Worm (Caenorhabditis elegans) whole organism, young adult: ENCODE measurements around the gene C47A4.3.

Experiments used
- F10E7.11 ChIP-seq: sonication (generic microtip); optimal IDR thresholded peaks from 2 replicates; lab custom pipeline; 2017; ENCODE audit warnings: mild to moderate bottlenecking, missing genetic modification characterization, moderate library complexity, missing compliant biosample characterization
- F49E8.2 ChIP-seq: sonication (generic microtip); optimal IDR thresholded peaks from 3 replicates; lab custom pipeline; 2017; ENCODE audit warnings: missing genetic modification characterization, mild to moderate bottlenecking, missing compliant biosample characterization, antibody characterized with exemption, moderate library complexity; ENCODE audit not compliant: insufficient read depth
- F55B11.4 ChIP-seq: sonication (generic microtip); optimal IDR thresholded peaks from 2 replicates; lab custom pipeline; 2016; ENCODE audit warnings: missing compliant biosample characterization, missing genetic modification characterization, borderline replicate concordance; ENCODE audit not compliant: insufficient read depth
- F57A8.1 ChIP-seq: fragments of 200-800 bp; sonication (Bioruptor generic); optimal IDR thresholded peaks from 2 replicates; lab custom pipeline; 2018; ENCODE audit warnings: mild to moderate bottlenecking, missing genetic modification characterization, moderate library complexity, missing compliant biosample characterization
- T26A5.8 ChIP-seq: sonication (generic microtip); optimal IDR thresholded peaks from 2 replicates; lab custom pipeline; 2016; ENCODE audit warnings: missing genetic modification characterization, missing compliant biosample characterization
- ama-1 ChIP-seq, 3 experiments: fragments of 150-350 bp in 1 of 3; sonication (generic microtip) in 2 of 3; optimal IDR thresholded peaks; 2 replicates each; lab custom pipeline; 2014 to 2018; ENCODE audit warnings: missing biosample characterization in 2 of 3, missing genetic modification characterization in 2 of 3, missing genetic modification reagents in 2 of 3
- cebp-2 ChIP-seq: fragments of 200-800 bp; sonication (Bioruptor generic); IDR thresholded peaks from 2 replicates; pipeline ENCODE4 v1.3.6; 2022; ENCODE audit warnings: missing genetic modification characterization, missing compliant biosample characterization
- ceh-100 ChIP-seq: fragments of 200-800 bp; sonication (Bioruptor generic); IDR thresholded peaks from 2 replicates; pipeline ENCODE4 v1.3.6; 2022; ENCODE audit warnings: missing genetic modification reagents, missing genetic modification characterization, missing compliant biosample characterization
- ceh-27 ChIP-seq: fragments of 200-800 bp; sonication (Bioruptor generic); optimal IDR thresholded peaks from 2 replicates; lab custom pipeline; 2018; ENCODE audit warnings: mild to moderate bottlenecking, missing genetic modification characterization, moderate library complexity, missing compliant biosample characterization
- ceh-40 ChIP-seq: fragments of 200-800 bp; sonication (Bioruptor generic); IDR thresholded peaks from 2 replicates; pipeline ENCODE4 v1.3.6; 2022; ENCODE audit warnings: missing genetic modification characterization, missing compliant biosample characterization
- chd-7 ChIP-seq: sonication (generic microtip); optimal IDR thresholded peaks from 2 replicates; lab custom pipeline; 2016; ENCODE audit warnings: mild to moderate bottlenecking, missing genetic modification characterization, moderate library complexity, missing compliant biosample characterization
- die-1 ChIP-seq: sonication (generic microtip); optimal IDR thresholded peaks from 2 replicates; lab custom pipeline; 2016; ENCODE audit warnings: missing genotype, mild to moderate bottlenecking, missing genetic modification characterization, missing compliant biosample characterization
- dox-1 ChIP-seq: fragments of 200-800 bp; sonication (Bioruptor generic); IDR thresholded peaks from 2 replicates; pipeline ENCODE4 v1.3.6; 2022; ENCODE audit warnings: missing genetic modification reagents, missing genetic modification characterization, missing compliant biosample characterization
- gei-17 ChIP-seq: fragments of 200-800 bp; sonication (Bioruptor generic); optimal IDR thresholded peaks from 2 replicates; lab custom pipeline; 2018; ENCODE audit warnings: mild to moderate bottlenecking, missing genetic modification characterization, missing compliant biosample characterization
- hmg-20 ChIP-seq: fragments of 200-800 bp; sonication (Bioruptor generic); IDR thresholded peaks from 2 replicates; pipeline ENCODE4 v1.3.6; 2022; ENCODE audit warnings: missing genetic modification reagents, missing genetic modification characterization, missing compliant biosample characterization
- hrde-1 ChIP-seq: sonication (generic microtip); optimal IDR thresholded peaks from 2 replicates; lab custom pipeline; 2016; ENCODE audit warnings: missing genetic modification characterization, mild to moderate bottlenecking, missing compliant biosample characterization, moderate library complexity, missing genotype, missing genetic modification reagents, borderline replicate concordance
- lag-1 ChIP-seq: fragments of 200-800 bp; sonication (Bioruptor generic); IDR thresholded peaks from 2 replicates; pipeline ENCODE4 v1.3.6; 2022; ENCODE audit warnings: missing genetic modification reagents, missing genetic modification characterization, missing compliant biosample characterization
- lin-54 ChIP-seq: fragments of 200-800 bp; sonication (Bioruptor generic); optimal IDR thresholded peaks from 2 replicates; lab custom pipeline; 2018; ENCODE audit warnings: mild to moderate bottlenecking, missing genetic modification characterization, missing compliant biosample characterization
- lsl-1 ChIP-seq: fragments of 200-800 bp; sonication (Bioruptor generic); optimal IDR thresholded peaks from 2 replicates; lab custom pipeline; 2018; ENCODE audit warnings: mild to moderate bottlenecking, missing genetic modification characterization, moderate library complexity, missing compliant biosample characterization
- madf-3 ChIP-seq: fragments of 200-800 bp; sonication (Bioruptor generic); IDR thresholded peaks from 2 replicates; pipeline ENCODE4 v1.3.6; 2022; ENCODE audit warnings: missing genetic modification reagents, missing genetic modification characterization, missing compliant biosample characterization
- nfya-2 ChIP-seq: fragments of 200-800 bp; sonication (Bioruptor generic); IDR thresholded peaks from 2 replicates; pipeline ENCODE4 v1.3.6; 2022; ENCODE audit warnings: missing genetic modification reagents, missing genetic modification characterization, missing compliant biosample characterization
- nhr-120 ChIP-seq: fragments of 200-800 bp; sonication (Bioruptor generic); IDR thresholded peaks from 2 replicates; pipeline ENCODE4 v1.3.6; 2022; ENCODE audit warnings: missing genetic modification characterization, missing compliant biosample characterization
- pbrm-1 ChIP-seq: fragments of 200-800 bp; sonication (Bioruptor generic); IDR thresholded peaks from 2 replicates; pipeline ENCODE4 v1.3.6; 2022; ENCODE audit warnings: missing genetic modification reagents, missing genetic modification characterization, missing compliant biosample characterization
- sdz-38 ChIP-seq: sonication (generic microtip); optimal IDR thresholded peaks from 2 replicates; lab custom pipeline; 2016; ENCODE audit warnings: missing genotype, missing genetic modification characterization, missing compliant biosample characterization
- sea-2 ChIP-seq: fragments of 200-800 bp; sonication (Bioruptor generic); IDR thresholded peaks from 2 replicates; pipeline ENCODE4 v1.3.6; 2022; ENCODE audit warnings: missing genetic modification characterization, missing compliant biosample characterization
- snpc-1.3 ChIP-seq: sonication (generic microtip); optimal IDR thresholded peaks from 2 replicates; lab custom pipeline; 2017; ENCODE audit warnings: missing genetic modification characterization, mild to moderate bottlenecking, missing compliant biosample characterization, antibody characterized with exemption, moderate library complexity, missing genotype, missing genetic modification reagents; ENCODE audit not compliant: insufficient read depth
- snpc-4 ChIP-seq, 5 experiments: fragments of 150-350 bp in 1 of 5; sonication (generic microtip) in 4 of 5; optimal IDR thresholded peaks; 2 replicates each; lab custom pipeline; 2014 to 2018; ENCODE audit warnings: missing genetic modification characterization in 5 of 5, missing biosample characterization in 3 of 5, antibody characterized with exemption in 2 of 5, mild to moderate bottlenecking in 2 of 5, missing compliant biosample characterization in 2 of 5, missing genotype in 2 of 5, moderate library complexity in 2 of 5, missing genetic modification reagents in 1 of 5
- tlf-1 ChIP-seq: fragments of 200-800 bp; sonication (Bioruptor generic); optimal IDR thresholded peaks from 2 replicates; lab custom pipeline; 2018; ENCODE audit warnings: mild to moderate bottlenecking, missing genetic modification characterization, missing compliant biosample characterization
- unc-62 ChIP-seq: fragments of 150-350 bp; optimal IDR thresholded peaks from 2 replicates; lab custom pipeline; 2014; ENCODE audit warnings: missing biosample characterization, missing genetic modification reagents, missing genetic modification characterization
- ztf-25 ChIP-seq: fragments of 200-800 bp; sonication (Bioruptor generic); IDR thresholded peaks from 2 replicates; pipeline ENCODE4 v1.3.6; 2022; ENCODE audit warnings: missing genetic modification reagents, missing genetic modification characterization, missing compliant biosample characterization

The C47A4.3 gene

DNA sequence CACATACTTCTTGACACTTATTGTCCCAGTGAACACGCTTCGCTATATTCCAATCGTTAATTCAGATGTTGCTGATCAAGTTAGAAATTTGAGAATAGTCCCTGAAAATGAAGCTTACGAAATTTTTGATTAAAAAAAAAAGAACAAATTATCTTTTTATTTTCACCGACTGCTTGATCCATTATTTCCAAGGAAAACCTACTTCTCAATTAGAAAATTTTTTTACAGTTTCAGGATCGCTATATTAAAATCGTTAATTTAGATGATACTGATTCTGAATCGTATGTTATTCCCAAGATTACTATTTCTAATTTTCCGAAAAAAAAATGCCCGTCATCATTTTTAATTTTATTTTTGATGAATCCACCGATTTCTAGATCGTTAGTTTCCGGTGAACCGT lies 43.5 kb downstream of the C47A4.3 start, which contains the start of gene T23G4.127:
Gene T23G4.127 (minus strand): TSS at position 101 of the 400 bp plus-strand sequence.
- TF ChIP-seq T26A5.8 (no peak), F10E7.11 (tag; lab: Kevin White, UChicago) (no peak), nfya-2 (GFP tag; lab: Robert Waterston, UW) (no peak), hmg-20 (GFP tag; lab: Robert Waterston, UW) (no peak), nhr-120 (no peak), ceh-100 (GFP tag; lab: Robert Waterston, UW) (no peak), lsl-1 (no peak), sea-2 (GFP tag; lab: Robert Waterston, UW) (no peak), die-1 (tag; lab: Kevin White, UChicago) (no peak), madf-3 (GFP tag; lab: Robert Waterston, UW) (no peak), sdz-38 (tag; lab: Kevin White, UChicago) (no peak), ceh-40 (GFP tag; lab: Robert Waterston, UW) (no peak), ztf-25 (GFP tag; lab: Robert Waterston, UW) (no peak), tlf-1 (GFP tag; lab: Kevin White, UChicago) (no peak), F57A8.1 (GFP tag; lab: Kevin White, UChicago) (no peak), hrde-1 (tag; lab: Kevin White, UChicago) (no peak), F49E8.2 (no peak), ceh-27 (GFP tag; lab: Kevin White, UChicago) (no peak)

DNA sequence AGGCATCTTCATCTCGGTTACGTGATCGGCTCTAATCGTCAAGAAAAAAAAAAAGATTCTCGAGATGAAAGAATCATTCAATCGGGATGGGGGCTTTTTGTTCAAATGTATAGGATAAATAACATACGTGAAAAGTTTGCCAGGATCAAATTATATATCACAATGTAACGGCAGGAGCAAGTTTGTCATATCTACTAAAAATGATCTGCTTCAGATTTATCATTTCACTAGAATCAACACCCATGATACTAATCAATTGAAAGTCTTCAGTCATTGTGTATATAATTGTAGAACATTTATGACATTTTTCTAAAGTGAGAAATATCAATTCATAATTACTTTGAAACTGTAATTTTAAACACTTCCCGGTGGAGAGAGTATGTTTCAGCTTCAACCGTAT lies 45.2 kb downstream of the C47A4.3 start:
- TF ChIP-seq gei-17 (GFP tag; lab: Kevin White, UChicago) (no peak), ztf-25 (GFP tag; lab: Robert Waterston, UW) (no peak), T26A5.8 (no peak), lin-54 (GFP tag; lab: Kevin White, UChicago) (no peak), lag-1 (no peak), snpc-1.3 (tag; lab: Kevin White, UChicago) (no peak), pbrm-1 (no peak)

DNA sequence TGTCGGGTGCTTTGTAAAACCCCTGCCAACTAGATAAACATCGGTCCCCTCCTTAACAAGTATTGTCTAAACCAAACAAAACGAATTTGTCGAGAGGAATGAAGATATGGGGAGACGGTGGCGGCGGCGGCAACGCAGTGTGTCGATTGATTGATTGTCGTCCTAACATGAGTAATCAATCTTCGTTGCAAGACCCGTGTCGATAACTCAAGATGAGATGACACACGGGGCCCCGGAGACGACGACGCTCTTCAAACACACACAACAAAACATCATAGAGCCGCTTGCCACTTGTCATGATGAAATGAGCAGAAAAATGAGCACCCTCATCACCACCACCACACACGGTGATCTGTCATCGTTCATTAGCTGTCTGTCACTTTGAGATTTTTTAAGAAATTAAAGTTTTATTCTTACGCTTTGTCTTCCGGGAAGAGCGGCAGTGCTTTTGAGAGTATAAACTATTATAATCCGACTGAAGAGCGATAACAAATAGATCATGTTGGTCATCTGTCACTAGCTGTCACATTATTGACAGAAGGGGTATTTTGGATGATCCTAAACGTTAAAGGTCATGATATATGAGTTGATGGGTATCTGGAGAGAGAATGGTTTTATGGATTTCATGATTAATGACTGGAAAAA lies 46.3 kb downstream of the C47A4.3 start:
- TF ChIP-seq chd-7 (tag; lab: Kevin White, UChicago), result no peak
- no peak for TF ChIP-seq snpc-4 (GFP tag; optimal IDR thresholded peaks at IDR 0.05; lab: Kevin White, UChicago)
- TF ChIP-seq snpc-4 (tag; optimal IDR thresholded peaks at IDR 0.05; lab: Kevin White, UChicago), result peak in 1 of 4 experiments; percentile 8
- TF ChIP-seq, all 124 proteins: peak for 1

DNA sequence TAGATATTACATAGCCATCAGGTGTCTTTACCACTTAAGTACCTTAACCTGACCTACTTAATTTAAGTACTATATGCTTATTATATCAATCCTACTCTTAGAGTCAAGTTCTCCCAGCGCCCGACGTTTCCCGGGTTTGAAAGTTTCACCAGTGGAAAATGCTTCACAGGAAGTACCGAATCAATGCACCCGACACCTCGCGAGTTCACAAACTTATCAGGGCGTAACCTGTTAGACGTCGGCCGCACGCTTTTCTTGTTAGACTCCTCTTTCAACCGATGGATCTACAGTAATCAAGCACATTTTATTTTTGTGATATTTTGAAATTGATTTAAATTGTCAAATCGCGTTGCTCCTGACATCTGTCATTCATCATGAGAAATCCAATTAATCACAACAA lies 46.8 kb downstream of the C47A4.3 start:
- TF ChIP-seq unc-62 (GFP tag; lab: Kevin White, UChicago) (no peak), sea-2 (GFP tag; lab: Robert Waterston, UW) (no peak), ama-1 (optimal IDR thresholded peaks at IDR 0.05; lab: Kevin White, UChicago) (no peak), ama-1 (GFP tag; optimal IDR thresholded peaks at IDR 0.05; lab: Kevin White, UChicago) (no peak), F55B11.4 (no peak), snpc-4 (GFP tag; optimal IDR thresholded peaks at IDR 0.05; lab: Kevin White, UChicago) (no peak), snpc-4 (tag; optimal IDR thresholded peaks at IDR 0.05; lab: Kevin White, UChicago) (peak in 2 of 4 experiments; percentile 54 to 67)

DNA sequence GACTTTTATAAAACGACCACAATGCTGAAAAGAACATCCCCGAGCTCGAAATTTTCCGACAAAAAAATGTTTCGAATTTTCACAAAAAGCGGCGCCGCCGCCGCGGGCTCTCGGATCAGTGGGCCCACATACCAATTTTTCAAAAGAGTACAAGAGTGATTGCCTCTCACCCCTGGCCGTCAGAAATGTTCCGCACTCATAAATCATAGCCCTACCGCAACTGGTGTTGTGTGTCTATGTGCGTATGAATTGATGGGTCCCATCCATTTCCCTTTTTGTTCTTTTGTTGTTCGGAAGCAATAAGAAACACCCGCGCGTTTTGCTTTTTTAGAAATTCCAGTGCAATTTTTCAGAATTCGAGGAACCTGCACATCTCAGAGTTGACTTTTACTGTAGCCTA lies 47.5 kb downstream of the C47A4.3 start:
- TF ChIP-seq cebp-2 (GFP tag; lab: Robert Waterston, UW) (0 out of 2 replicates have a peak, but pooled peaks have one; percentile 12), dox-1 (GFP tag; lab: Robert Waterston, UW) (no peak)
